Worm (Caenorhabditis elegans) whole organism, mixed stage, embryonic: ENCODE measurements around the gene srxa-8.

Experiments used
- M03D4.4 ChIP-seq: sonication (generic microtip); optimal IDR thresholded peaks from 2 replicates; lab custom pipeline; 2017; ENCODE audit warnings: mild to moderate bottlenecking, missing genetic modification characterization, missing compliant biosample characterization
- bed-3 ChIP-seq: fragments of 200-800 bp; sonication (Bioruptor generic); optimal IDR thresholded peaks from 3 replicates; lab custom pipeline; 2018; ENCODE audit warnings: mild to moderate bottlenecking, missing genetic modification characterization, moderate library complexity, missing compliant biosample characterization
- blmp-1 ChIP-seq: fragments of 150-350 bp; optimal IDR thresholded peaks from 2 replicates; lab custom pipeline; 2014; ENCODE audit warnings: missing biosample characterization, missing genetic modification characterization
- ceh-39 ChIP-seq: fragments of 150-350 bp; optimal IDR thresholded peaks from 2 replicates; lab custom pipeline; 2014; ENCODE audit warnings: missing biosample characterization, missing genetic modification characterization
- ceh-43 ChIP-seq: fragments of 200-800 bp; sonication (Bioruptor generic); optimal IDR thresholded peaks from 2 replicates; lab custom pipeline; 2018; ENCODE audit warnings: mild to moderate bottlenecking, missing genetic modification characterization, moderate library complexity, missing compliant biosample characterization
- ceh-83 ChIP-seq: fragments of 200-800 bp; sonication (Bioruptor generic); optimal IDR thresholded peaks from 2 replicates; lab custom pipeline; 2018; ENCODE audit warnings: mild to moderate bottlenecking, missing genetic modification characterization, missing compliant biosample characterization
- ces-1 ChIP-seq: fragments of 150-350 bp; optimal IDR thresholded peaks from 2 replicates; lab custom pipeline; 2014; ENCODE audit warnings: missing biosample characterization, missing genetic modification reagents, missing genetic modification characterization
- cnd-1 ChIP-seq: fragments of 200-800 bp; sonication (Bioruptor generic); optimal IDR thresholded peaks from 2 replicates; lab custom pipeline; 2018; ENCODE audit warnings: mild to moderate bottlenecking, missing genetic modification characterization, missing compliant biosample characterization
- drap-1 ChIP-seq: fragments of 200-800 bp; sonication (Bioruptor generic); optimal IDR thresholded peaks from 3 replicates; lab custom pipeline; 2018; ENCODE audit warnings: mild to moderate bottlenecking, missing genetic modification characterization, missing compliant biosample characterization
- elt-1 ChIP-seq: sonication (generic microtip); optimal IDR thresholded peaks from 2 replicates; lab custom pipeline; 2017; ENCODE audit warnings: missing genetic modification characterization, mild to moderate bottlenecking, missing compliant biosample characterization, antibody characterized with exemption, moderate library complexity, borderline replicate concordance; ENCODE audit not compliant: insufficient read depth
- elt-3 ChIP-seq: fragments of 150-350 bp; optimal IDR thresholded peaks from 2 replicates; lab custom pipeline; 2014; ENCODE audit warnings: missing biosample characterization, missing genetic modification characterization
- flh-1 ChIP-seq: fragments of 200-800 bp; sonication (Bioruptor generic); optimal IDR thresholded peaks from 2 replicates; lab custom pipeline; 2018; ENCODE audit warnings: mild to moderate bottlenecking, missing genetic modification characterization, moderate library complexity, missing compliant biosample characterization
- ham-2 ChIP-seq: fragments of 200-800 bp; sonication (Bioruptor generic); optimal IDR thresholded peaks from 2 replicates; lab custom pipeline; 2018; ENCODE audit warnings: mild to moderate bottlenecking, missing genetic modification characterization, missing compliant biosample characterization
- hlh-1 ChIP-seq: fragments of 150-350 bp; optimal IDR thresholded peaks from 2 replicates; lab custom pipeline; 2014; ENCODE audit warnings: missing biosample characterization, missing genetic modification reagents, missing genetic modification characterization
- lin-13 ChIP-seq: fragments of 150-350 bp; optimal IDR thresholded peaks from 2 replicates; lab custom pipeline; 2014; ENCODE audit warnings: missing biosample characterization, missing genetic modification characterization
- lin-32 ChIP-seq: fragments of 200-800 bp; sonication (Bioruptor generic); optimal IDR thresholded peaks from 2 replicates; lab custom pipeline; 2018; ENCODE audit warnings: mild to moderate bottlenecking, missing genetic modification characterization, missing compliant biosample characterization
- mab-5 ChIP-seq: fragments of 150-350 bp; optimal IDR thresholded peaks from 2 replicates; lab custom pipeline; 2014; ENCODE audit warnings: missing biosample characterization, missing genetic modification characterization
- mep-1 ChIP-seq: fragments of 150-350 bp; optimal IDR thresholded peaks from 2 replicates; lab custom pipeline; 2017; ENCODE audit warnings: missing biosample characterization, missing genetic modification reagents, missing genetic modification characterization, inconsistent platforms
- mls-2 ChIP-seq: sonication (generic microtip); optimal IDR thresholded peaks from 2 replicates; lab custom pipeline; 2016; ENCODE audit warnings: mild to moderate bottlenecking, missing genetic modification characterization, moderate library complexity, missing compliant biosample characterization
- nhr-12 ChIP-seq: fragments of 150-350 bp; optimal IDR thresholded peaks from 2 replicates; lab custom pipeline; 2014; ENCODE audit warnings: missing biosample characterization, missing genetic modification characterization
- nhr-2 ChIP-seq: fragments of 150-350 bp; optimal IDR thresholded peaks from 2 replicates; lab custom pipeline; 2014; ENCODE audit warnings: missing biosample characterization, missing genetic modification characterization
- nhr-237 ChIP-seq: fragments of 150-350 bp; optimal IDR thresholded peaks from 2 replicates; lab custom pipeline; 2014; ENCODE audit warnings: missing biosample characterization, missing genetic modification characterization
- nhr-28 ChIP-seq: fragments of 150-350 bp; optimal IDR thresholded peaks from 2 replicates; lab custom pipeline; 2014; ENCODE audit warnings: missing biosample characterization, missing genetic modification characterization
- nhr-76 ChIP-seq: sonication (generic microtip); optimal IDR thresholded peaks from 2 replicates; lab custom pipeline; 2017; ENCODE audit warnings: missing biosample characterization, missing genetic modification characterization
- pha-4 ChIP-seq: fragments of 150-350 bp; optimal IDR thresholded peaks from 2 replicates; lab custom pipeline; 2018; ENCODE audit warnings: missing biosample characterization, missing genetic modification reagents, missing genetic modification characterization
- sem-2 ChIP-seq: fragments of 200-800 bp; sonication (Bioruptor generic); optimal IDR thresholded peaks from 2 replicates; lab custom pipeline; 2018; ENCODE audit warnings: mild to moderate bottlenecking, missing genetic modification characterization, missing compliant biosample characterization
- snpc-4 ChIP-seq: fragments of 150-350 bp; optimal IDR thresholded peaks from 2 replicates; lab custom pipeline; 2014; ENCODE audit warnings: missing biosample characterization, missing genetic modification characterization
- sptf-1 ChIP-seq: sonication (generic microtip); optimal IDR thresholded peaks from 2 replicates; lab custom pipeline; 2017; ENCODE audit warnings: mild to moderate bottlenecking, missing genetic modification characterization, moderate library complexity, missing compliant biosample characterization
- tbx-8 ChIP-seq: fragments of 200-800 bp; sonication (Bioruptor generic); optimal IDR thresholded peaks from 2 replicates; lab custom pipeline; 2018; ENCODE audit warnings: mild to moderate bottlenecking, missing genetic modification characterization, moderate library complexity, missing compliant biosample characterization
- unc-120 ChIP-seq: sonication (generic microtip); optimal IDR thresholded peaks from 2 replicates; lab custom pipeline; 2017; ENCODE audit warnings: missing genetic modification characterization, missing compliant biosample characterization; ENCODE audit not compliant: poor library complexity, severe bottlenecking
- unc-39 ChIP-seq: fragments of 150-350 bp; optimal IDR thresholded peaks from 2 replicates; lab custom pipeline; 2014; ENCODE audit warnings: missing biosample characterization, missing genetic modification characterization
- unc-62 ChIP-seq: fragments of 150-350 bp; optimal IDR thresholded peaks from 2 replicates; lab custom pipeline; 2014; ENCODE audit warnings: missing biosample characterization, missing genetic modification reagents, missing genetic modification characterization
- zip-8 ChIP-seq: fragments of 150-350 bp; optimal IDR thresholded peaks from 2 replicates; lab custom pipeline; 2014; ENCODE audit warnings: missing biosample characterization, missing genetic modification characterization

Gene srxa-8

DNA sequence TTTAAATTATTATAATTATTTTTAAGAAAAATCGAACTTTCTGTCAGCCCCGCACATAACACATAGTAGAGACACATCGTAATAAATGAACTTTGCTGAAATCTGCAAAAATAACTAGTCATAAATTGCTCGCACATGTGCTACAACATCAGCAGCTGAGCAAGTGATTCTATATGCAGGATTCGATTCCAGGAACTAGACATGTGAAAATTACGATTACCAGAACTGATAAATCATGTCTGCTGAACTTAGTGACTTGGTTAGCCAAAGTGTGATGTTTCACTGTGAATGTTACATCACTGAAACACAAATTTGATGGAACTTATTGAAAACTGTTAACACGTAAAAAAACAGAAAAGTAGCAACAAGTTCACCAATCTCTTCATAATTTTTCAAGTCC, 38.6 kb upstream of the srxa-8 start:
- TF ChIP-seq nhr-28 (tag; lab: Kevin White, UChicago) (no peak), nhr-2 (no peak), flh-1 (no peak), ceh-39 (tag; lab: Kevin White, UChicago) (no peak), mab-5 (tag; lab: Kevin White, UChicago) (no peak), drap-1 (GFP tag; lab: Kevin White, UChicago) (no peak), elt-1 (tag; lab: Kevin White, UChicago) (no peak), pha-4 (no peak), unc-39 (no peak), zip-8 (tag; lab: Kevin White, UChicago) (no peak), M03D4.4 (no peak), ces-1 (no peak), lin-13 (no peak), ham-2 (GFP tag; lab: Kevin White, UChicago) (no peak), sem-2 (GFP tag; lab: Kevin White, UChicago) (no peak), nhr-12 (tag; lab: Kevin White, UChicago) (no peak), tbx-8 (GFP tag; lab: Kevin White, UChicago) (no peak)

DNA sequence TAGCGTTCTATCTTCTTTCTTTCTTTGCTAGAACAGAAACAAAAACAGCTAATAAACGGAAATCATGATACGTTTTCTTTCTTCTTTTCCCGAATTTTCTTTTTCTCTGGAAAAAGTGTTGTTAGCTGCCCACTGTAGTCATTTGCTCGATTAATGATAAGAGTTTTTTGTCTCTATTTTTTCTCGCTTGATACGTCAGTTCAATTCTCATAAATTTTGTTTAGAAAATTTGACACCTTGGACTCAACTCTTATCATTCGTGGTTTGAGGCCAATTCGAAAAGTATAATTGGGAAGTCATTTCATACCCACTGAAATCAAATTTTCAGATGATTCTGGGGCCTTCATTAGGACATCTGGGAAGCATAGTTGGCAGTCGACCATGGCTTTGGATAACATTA, 33.2 kb upstream of the srxa-8 start:
- TF ChIP-seq sem-2 (GFP tag; lab: Kevin White, UChicago) (no peak), pha-4 (no peak), cnd-1 (tag; lab: Kevin White, UChicago) (no peak), mep-1 (tag; lab: Kevin White, UChicago) (no peak), nhr-76 (tag; lab: Kevin White, UChicago) (no peak), lin-13 (no peak), ham-2 (GFP tag; lab: Kevin White, UChicago) (no peak), lin-32 (GFP tag; lab: Kevin White, UChicago) (no peak), mls-2 (tag; lab: Kevin White, UChicago) (no peak), snpc-4 (tag; lab: Kevin White, UChicago) (no peak), ceh-39 (tag; lab: Kevin White, UChicago) (no peak), flh-1 (no peak), zip-8 (tag; lab: Kevin White, UChicago) (no peak), nhr-237 (tag; lab: Kevin White, UChicago) (no peak)

DNA sequence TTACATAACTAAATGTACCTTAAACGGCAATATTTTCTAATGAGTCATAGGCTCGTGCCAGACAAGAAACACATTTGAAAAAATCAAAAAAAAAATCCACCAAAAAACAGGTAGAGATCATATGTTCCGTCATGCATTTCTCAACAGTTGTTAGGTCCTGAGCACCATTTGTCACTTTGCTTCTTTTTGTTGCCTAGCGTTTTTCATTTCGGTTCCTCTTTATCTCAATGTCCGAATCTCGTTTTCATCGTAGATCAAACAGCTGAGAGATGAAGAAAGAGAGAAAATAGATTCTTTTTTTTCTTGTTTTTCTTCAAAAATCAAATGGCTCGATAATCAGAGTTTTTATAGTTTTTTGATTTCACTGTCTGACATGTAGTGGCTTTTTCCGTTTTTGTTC, 32.3 kb upstream of the srxa-8 start:
- no peak for TF ChIP-seq M03D4.4
- no peak for TF ChIP-seq flh-1
- no peak for TF ChIP-seq snpc-4 (tag; lab: Kevin White, UChicago)
- TF ChIP-seq hlh-1, result peak; percentile 48
- no peak for TF ChIP-seq nhr-28 (tag; lab: Kevin White, UChicago)
- peak; percentile 6 for TF ChIP-seq unc-62 (GFP tag; lab: Kevin White, UChicago)
- no peak for TF ChIP-seq tbx-8 (GFP tag; lab: Kevin White, UChicago)
- TF ChIP-seq ceh-39 (tag; lab: Kevin White, UChicago), result no peak
- TF ChIP-seq elt-1 (tag; lab: Kevin White, UChicago), result no peak
- TF ChIP-seq nhr-237 (tag; lab: Kevin White, UChicago), result no peak
- peak; percentile 32 for TF ChIP-seq unc-120 (tag; lab: Kevin White, UChicago)
- no peak for TF ChIP-seq ceh-43 (GFP tag; lab: Kevin White, UChicago)

DNA sequence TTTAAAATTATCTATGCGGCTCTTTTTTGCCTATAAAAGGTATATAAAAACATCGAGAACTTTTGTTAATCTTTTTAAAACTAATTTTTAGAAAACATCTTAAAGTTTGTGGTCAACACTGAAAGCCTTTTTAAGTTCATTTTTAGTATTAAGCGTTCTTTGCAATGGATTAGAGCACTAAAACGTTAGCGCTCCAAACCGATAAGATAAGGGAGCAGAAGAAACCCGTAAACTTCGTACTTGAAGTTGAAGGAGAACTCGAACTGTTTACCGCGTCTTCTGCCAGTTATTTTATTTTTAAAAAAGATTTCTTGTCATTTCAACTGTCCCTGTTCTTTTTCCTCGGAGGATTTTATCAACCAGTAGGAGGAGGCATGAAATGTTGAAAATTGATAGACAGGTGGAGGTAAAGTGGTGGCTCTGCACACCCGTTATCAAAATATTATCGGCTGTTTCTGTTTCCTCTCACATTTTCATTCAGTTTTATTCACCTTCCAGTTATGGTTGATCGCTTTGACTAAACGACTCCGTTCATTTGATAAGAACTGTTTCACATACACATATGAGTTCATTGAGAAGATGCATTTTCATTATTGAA, 30.5 kb upstream of the srxa-8 start:
- no peak for TF ChIP-seq mab-5 (tag; lab: Kevin White, UChicago)
- no peak for TF ChIP-seq cnd-1 (tag; lab: Kevin White, UChicago)

DNA sequence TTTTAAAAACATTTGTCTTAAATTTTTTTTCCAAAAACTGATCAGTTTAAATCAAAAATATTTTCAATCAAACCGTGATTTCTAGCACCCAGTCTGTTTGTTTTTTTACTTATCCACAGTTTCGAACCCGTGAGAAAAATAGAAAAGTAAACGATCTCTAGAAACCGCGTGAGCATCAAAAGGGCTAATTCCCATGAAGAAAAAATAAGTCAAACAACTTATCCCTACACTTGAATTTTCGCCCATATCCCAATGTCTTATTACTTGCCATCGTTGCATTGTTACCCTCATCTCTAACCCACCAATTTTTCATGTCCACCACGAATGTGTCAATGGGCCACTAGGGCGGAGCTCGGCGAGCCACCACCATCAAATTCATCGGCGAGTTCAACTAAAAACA, 29.1 kb upstream of the srxa-8 start, which contains the start of gene ptr-24:
Gene ptr-24 (plus strand): TSS at position 301 of the 400 bp plus-strand sequence.
- no peak for TF ChIP-seq ces-1
- no peak for TF ChIP-seq mab-5 (tag; lab: Kevin White, UChicago)
- TF ChIP-seq bed-3 (GFP tag; lab: Kevin White, UChicago), result no peak
- TF ChIP-seq, all 35 proteins: peak for 0

DNA sequence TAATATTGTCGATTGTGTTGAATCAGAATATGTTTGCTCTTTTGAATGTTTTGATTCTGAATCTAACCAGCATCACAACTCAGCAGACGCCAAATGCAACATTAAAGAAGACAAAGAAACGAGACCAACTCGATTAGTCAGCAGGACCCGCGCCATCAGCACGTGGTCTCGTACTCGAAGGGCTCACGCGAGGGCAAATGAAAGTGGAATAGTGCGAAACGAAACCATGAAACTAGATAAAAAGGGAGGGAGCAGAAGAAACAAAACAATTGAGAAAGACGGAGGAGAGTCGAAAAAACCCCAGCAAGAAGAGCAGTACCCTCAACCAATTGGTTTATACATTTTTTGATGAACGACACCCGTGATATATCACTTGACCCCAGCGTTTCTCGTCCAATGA, 28.4 kb upstream of the srxa-8 start:
- TF ChIP-seq unc-120 (tag; lab: Kevin White, UChicago) (no peak), ces-1 (no peak), flh-1 (no peak), sptf-1 (tag; lab: Kevin White, UChicago) (no peak), elt-3 (tag; lab: Kevin White, UChicago) (no peak), mls-2 (tag; lab: Kevin White, UChicago) (no peak), ceh-83 (GFP tag; lab: Kevin White, UChicago) (no peak), mab-5 (tag; lab: Kevin White, UChicago) (no peak), nhr-12 (tag; lab: Kevin White, UChicago) (no peak), drap-1 (GFP tag; lab: Kevin White, UChicago) (no peak), nhr-237 (tag; lab: Kevin White, UChicago) (no peak), zip-8 (tag; lab: Kevin White, UChicago) (no peak), hlh-1 (no peak), cnd-1 (tag; lab: Kevin White, UChicago) (no peak), blmp-1 (no peak), lin-13 (no peak), nhr-76 (tag; lab: Kevin White, UChicago) (no peak), snpc-4 (tag; lab: Kevin White, UChicago) (no peak), lin-32 (GFP tag; lab: Kevin White, UChicago) (no peak), ham-2 (GFP tag; lab: Kevin White, UChicago) (no peak)
- TF ChIP-seq, all 35 proteins: peak for 0
